Worm (Caenorhabditis elegans) whole organism, early embryonic: ENCODE results near the gene F19C7.3.

Experiments used
- B0310.2 ChIP-seq: sonication (generic microtip); optimal IDR thresholded peaks from 2 replicates; lab custom pipeline; 2016; ENCODE audit warnings: mild to moderate bottlenecking, missing genetic modification characterization, missing compliant biosample characterization
- F13C5.2 ChIP-seq: sonication (generic microtip); optimal IDR thresholded peaks from 2 replicates; lab custom pipeline; 2017; ENCODE audit warnings: mild to moderate bottlenecking, missing genetic modification characterization, inconsistent platforms, missing compliant biosample characterization
- aly-1 ChIP-seq: sonication (generic microtip); optimal IDR thresholded peaks from 2 replicates; lab custom pipeline; 2016; ENCODE audit warnings: missing genetic modification characterization, missing compliant biosample characterization
- ama-1 ChIP-seq: fragments of 150-350 bp; optimal IDR thresholded peaks from 2 replicates; lab custom pipeline; 2014
- ceh-36 ChIP-seq: sonication (generic microtip); optimal IDR thresholded peaks from 2 replicates; lab custom pipeline; 2016; ENCODE audit warnings: missing genetic modification characterization, inconsistent platforms, missing compliant biosample characterization
- ets-7 ChIP-seq: sonication (generic microtip); optimal IDR thresholded peaks from 2 replicates; lab custom pipeline; 2016; ENCODE audit warnings: missing genotype, missing genetic modification characterization, missing compliant biosample characterization
- flt-1 ChIP-seq: fragments of 200-800 bp; sonication (Bioruptor generic); IDR thresholded peaks from 2 replicates; pipeline ENCODE4 v1.3.6; 2022; ENCODE audit warnings: missing genetic modification characterization, missing compliant biosample characterization
- hmbx-1 ChIP-seq: sonication (generic microtip); optimal IDR thresholded peaks from 2 replicates; lab custom pipeline; 2016; ENCODE audit warnings: mild to moderate bottlenecking, missing genetic modification characterization, missing compliant biosample characterization
- hmg-4 ChIP-seq: fragments of 200-800 bp; sonication (Bioruptor generic); optimal IDR thresholded peaks from 2 replicates; lab custom pipeline; 2018; ENCODE audit warnings: mild to moderate bottlenecking, missing genetic modification characterization, missing compliant biosample characterization
- hnd-1 ChIP-seq: sonication (generic microtip); optimal IDR thresholded peaks from 2 replicates; lab custom pipeline; 2016; ENCODE audit warnings: missing genetic modification characterization, missing compliant biosample characterization
- pes-1 ChIP-seq: fragments of 200-800 bp; sonication (Bioruptor generic); IDR thresholded peaks from 2 replicates; pipeline ENCODE4 v1.3.6; 2022; ENCODE audit warnings: missing genetic modification reagents, missing genetic modification characterization, missing compliant biosample characterization
- sea-1 ChIP-seq: fragments of 200-800 bp; sonication (Bioruptor generic); conservative IDR thresholded peaks from 2 replicates; pipeline ENCODE4 v1.3.6; 2022; ENCODE audit warnings: missing genetic modification characterization, missing compliant biosample characterization
- tbx-37 ChIP-seq: fragments of 200-800 bp; sonication (Bioruptor generic); conservative IDR thresholded peaks from 2 replicates; pipeline ENCODE4 v1.3.6; 2022; ENCODE audit warnings: missing genetic modification reagents, missing genetic modification characterization, missing compliant biosample characterization
- tra-4 ChIP-seq: sonication (generic microtip); optimal IDR thresholded peaks from 2 replicates; lab custom pipeline; 2017; ENCODE audit warnings: missing genetic modification characterization, missing compliant biosample characterization

- TF ChIP-seq ama-1 (lab: Kevin White, UChicago) (no peak), sea-1 (no peak), F13C5.2 (tag; lab: Kevin White, UChicago) (no peak), hnd-1 (tag; lab: Kevin White, UChicago) (no peak), hmbx-1 (tag; lab: Kevin White, UChicago) (no peak), hmg-4 (no peak), aly-1 (tag; lab: Kevin White, UChicago) (no peak), tbx-37 (GFP tag; lab: Robert Waterston, UW) (no peak), flt-1 (no peak), B0310.2 (tag; lab: Kevin White, UChicago) (no peak), ets-7 (tag; lab: Kevin White, UChicago) (no peak), pes-1 (GFP tag; lab: Robert Waterston, UW) (no peak), ceh-36 (tag; lab: Kevin White, UChicago) (no peak), tra-4 (no peak)
Observed at ce11 chrIV:4633393-4633792, 36.5 kb downstream of the F19C7.3 start, which contains the start of gene R105.1.
